Worm (Caenorhabditis elegans) whole organism, mixed stage, embryonic: ENCODE measurements around the gene Y51H7C.12.

Experiments
- ceh-43 ChIP-seq: fragments of 200-800 bp; sonication (Bioruptor generic); optimal IDR thresholded peaks from 2 replicates; lab custom pipeline; 2018; ENCODE audit warnings: mild to moderate bottlenecking, missing genetic modification characterization, moderate library complexity, missing compliant biosample characterization
- elt-1 ChIP-seq: sonication (generic microtip); optimal IDR thresholded peaks from 2 replicates; lab custom pipeline; 2017; ENCODE audit warnings: missing genetic modification characterization, mild to moderate bottlenecking, missing compliant biosample characterization, antibody characterized with exemption, moderate library complexity, borderline replicate concordance; ENCODE audit not compliant: insufficient read depth
- elt-3 ChIP-seq: fragments of 150-350 bp; optimal IDR thresholded peaks from 2 replicates; lab custom pipeline; 2014; ENCODE audit warnings: missing biosample characterization, missing genetic modification characterization
- ham-2 ChIP-seq: fragments of 200-800 bp; sonication (Bioruptor generic); optimal IDR thresholded peaks from 2 replicates; lab custom pipeline; 2018; ENCODE audit warnings: mild to moderate bottlenecking, missing genetic modification characterization, missing compliant biosample characterization
- mep-1 ChIP-seq: fragments of 150-350 bp; optimal IDR thresholded peaks from 2 replicates; lab custom pipeline; 2017; ENCODE audit warnings: missing biosample characterization, missing genetic modification reagents, missing genetic modification characterization, inconsistent platforms
- nhr-237 ChIP-seq: fragments of 150-350 bp; optimal IDR thresholded peaks from 2 replicates; lab custom pipeline; 2014; ENCODE audit warnings: missing biosample characterization, missing genetic modification characterization
- sptf-1 ChIP-seq: sonication (generic microtip); optimal IDR thresholded peaks from 2 replicates; lab custom pipeline; 2017; ENCODE audit warnings: mild to moderate bottlenecking, missing genetic modification characterization, moderate library complexity, missing compliant biosample characterization

DNA sequence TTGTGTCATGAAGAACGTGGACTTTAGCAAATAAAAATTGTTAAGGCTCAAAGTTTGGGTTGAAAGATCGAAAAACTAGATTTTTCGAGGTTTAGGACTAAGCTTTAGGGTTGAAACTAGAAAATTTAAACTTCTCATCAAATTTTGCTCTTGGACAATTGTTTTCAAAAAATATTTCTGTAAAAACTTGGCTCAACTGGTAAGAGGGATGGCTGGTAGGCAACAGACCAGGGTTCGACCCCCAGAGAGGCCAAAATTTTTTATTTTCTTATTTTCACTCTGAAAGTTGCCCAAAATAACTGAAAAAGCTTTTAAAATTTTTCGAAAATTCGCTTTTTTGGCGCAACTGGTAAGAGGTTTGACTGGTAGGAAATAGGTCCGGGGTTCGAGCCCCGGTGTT, 28.3 kb upstream of the Y51H7C.12 start:
- TF ChIP-seq ham-2 (GFP tag; lab: Kevin White, UChicago), result no peak
- no peak for TF ChIP-seq sptf-1 (tag; lab: Kevin White, UChicago)
- no peak for TF ChIP-seq ceh-43 (GFP tag; lab: Kevin White, UChicago)
- TF ChIP-seq nhr-237 (tag; lab: Kevin White, UChicago), result no peak
- TF ChIP-seq elt-3 (tag; lab: Kevin White, UChicago), result no peak
- no peak for TF ChIP-seq elt-1
- no peak for TF ChIP-seq mep-1 (tag; lab: Kevin White, UChicago)
